Fruit fly (Drosophila melanogaster) whole organism, embryonic: ENCODE measurements around the gene heix.

Experiments used
- CG11085 ChIP-seq: fragments of 200-800 bp; sonication (Bioruptor generic); IDR thresholded peaks from 2 replicates; pipeline ENCODE4 v1.3.6; 2022; ENCODE audit warnings: missing biosample characterization, missing genetic modification characterization
- CG13296 ChIP-seq: fragments of 200-800 bp; sonication (Bioruptor generic); optimal IDR thresholded peaks from 3 replicates; lab custom pipeline; 2018; ENCODE audit warnings: missing biosample characterization, mild to moderate bottlenecking, missing genetic modification characterization
- CG1602 ChIP-seq: fragments of 200-800 bp; sonication (Bioruptor generic); optimal IDR thresholded peaks from 3 replicates; lab custom pipeline; 2016; ENCODE audit warnings: missing biosample characterization, missing genetic modification characterization
- CG17568 ChIP-seq: fragments of 200-800 bp; sonication (Bioruptor generic); optimal IDR thresholded peaks from 2 replicates; lab custom pipeline; 2018; ENCODE audit warnings: missing biosample characterization, mild to moderate bottlenecking, missing genetic modification characterization, moderate library complexity
- CG17912 ChIP-seq: fragments of 200-800 bp; sonication (Bioruptor generic); optimal IDR thresholded peaks from 2 replicates; lab custom pipeline; 2018; ENCODE audit warnings: missing biosample characterization, mild to moderate bottlenecking, missing genetic modification characterization
- CG1792 ChIP-seq: fragments of 200-800 bp; sonication (Bioruptor generic); optimal IDR thresholded peaks from 2 replicates; lab custom pipeline; 2016; ENCODE audit warnings: missing biosample characterization, missing genetic modification characterization
- CG1832 ChIP-seq: fragments of 200-800 bp; sonication (Bioruptor generic); optimal IDR thresholded peaks from 2 replicates; lab custom pipeline; 2017; ENCODE audit warnings: missing biosample characterization, mild to moderate bottlenecking, missing genetic modification characterization, inconsistent platforms
- CG2120 ChIP-seq: fragments of 200-800 bp; sonication (Bioruptor generic); optimal IDR thresholded peaks from 3 replicates; lab custom pipeline; 2016; ENCODE audit warnings: missing biosample characterization, missing genetic modification characterization
- CG2129 ChIP-seq: fragments of 200-800 bp; sonication (Bioruptor generic); IDR thresholded peaks from 2 replicates; pipeline ENCODE4 v1.3.6; 2022; ENCODE audit warnings: missing biosample characterization, missing genetic modification characterization; ENCODE audit not compliant: partially characterized antibody
- CG33213 ChIP-seq: fragments of 200-800 bp; sonication (Bioruptor generic); optimal IDR thresholded peaks from 3 replicates; lab custom pipeline; 2016; ENCODE audit warnings: missing biosample characterization, missing genetic modification characterization
- CG34224 ChIP-seq: fragments of 200-800 bp; sonication (Bioruptor generic); IDR thresholded peaks from 3 replicates; pipeline ENCODE4 v1.3.6; 2022; ENCODE audit warnings: missing biosample characterization, missing genetic modification characterization; ENCODE audit not compliant: partially characterized antibody
- CG3847 ChIP-seq: fragments of 200-800 bp; sonication (Bioruptor generic); IDR thresholded peaks from 2 replicates; pipeline ENCODE4 v1.3.6; 2022; ENCODE audit warnings: missing biosample characterization, missing genetic modification characterization
- CG4328 ChIP-seq: fragments of 200-800 bp; sonication (Bioruptor generic); optimal IDR thresholded peaks from 3 replicates; lab custom pipeline; 2017; ENCODE audit warnings: missing biosample characterization, missing genetic modification reagents, missing genetic modification characterization
- CG4404 ChIP-seq: fragments of 200-800 bp; sonication (Bioruptor generic); IDR thresholded peaks from 2 replicates; pipeline ENCODE4 v1.3.6; 2022; ENCODE audit warnings: missing biosample characterization, missing genetic modification characterization
- CG7357 ChIP-seq: fragments of 200-800 bp; sonication (Bioruptor generic); IDR thresholded peaks from 3 replicates; pipeline ENCODE4 v1.3.6; 2022; ENCODE audit warnings: missing biosample characterization, missing genetic modification characterization
- CG8089 ChIP-seq: fragments of 200-800 bp; sonication (Bioruptor generic); optimal IDR thresholded peaks from 3 replicates; lab custom pipeline; 2016; ENCODE audit warnings: missing biosample characterization, missing genetic modification characterization
- CG8924 ChIP-seq: fragments of 200-800 bp; optimal IDR thresholded peaks from 3 replicates; lab custom pipeline; 2019; ENCODE audit warnings: missing biosample characterization, mild to moderate bottlenecking, missing genetic modification characterization, moderate library complexity
- CG8944 ChIP-seq: fragments of 200-800 bp; sonication (Bioruptor generic); optimal IDR thresholded peaks from 3 replicates; lab custom pipeline; 2016; ENCODE audit warnings: missing biosample characterization, missing genetic modification characterization
- Dek ChIP-seq: fragments of 200-800 bp; sonication (Bioruptor generic); optimal IDR thresholded peaks from 3 replicates; lab custom pipeline; 2019; ENCODE audit warnings: missing biosample characterization, mild to moderate bottlenecking, missing genetic modification characterization, moderate library complexity
- Dip3 ChIP-seq: fragments of 200-800 bp; sonication (Bioruptor generic); optimal IDR thresholded peaks from 3 replicates; lab custom pipeline; 2016; ENCODE audit warnings: missing biosample characterization, missing genetic modification characterization
- Doc2 ChIP-seq: fragments of 200-800 bp; sonication (Bioruptor generic); IDR thresholded peaks from 2 replicates; pipeline ENCODE4 v1.3.6; 2022; ENCODE audit warnings: missing biosample characterization, missing genetic modification characterization
- Fer2 ChIP-seq: fragments of 200-800 bp; sonication (Bioruptor generic); optimal IDR thresholded peaks from 2 replicates; lab custom pipeline; 2018; ENCODE audit warnings: missing biosample characterization, mild to moderate bottlenecking, missing genetic modification characterization, moderate library complexity
- Gug ChIP-seq: fragments of 200-800 bp; sonication (Bioruptor generic); IDR thresholded peaks from 4 replicates; pipeline ENCODE4 v1.3.6; 2022; ENCODE audit warnings: missing biosample characterization, missing genetic modification characterization
- Nf-YC ChIP-seq: fragments of 200-800 bp; optimal IDR thresholded peaks from 3 replicates; lab custom pipeline; 2019; ENCODE audit warnings: missing biosample characterization, mild to moderate bottlenecking, missing genetic modification characterization, moderate library complexity
- NfI ChIP-seq: fragments of 200-800 bp; sonication (Bioruptor generic); optimal IDR thresholded peaks from 3 replicates; lab custom pipeline; 2018; ENCODE audit warnings: missing biosample characterization, mild to moderate bottlenecking, missing genetic modification characterization, moderate library complexity
- Poxn ChIP-seq: fragments of 200-800 bp; sonication (Bioruptor generic); IDR thresholded peaks from 2 replicates; pipeline ENCODE4 v1.3.6; 2022; ENCODE audit warnings: missing biosample characterization, missing genetic modification characterization
- ac ChIP-seq: fragments of 200-800 bp; sonication (Bioruptor generic); optimal IDR thresholded peaks from 3 replicates; lab custom pipeline; 2017; ENCODE audit warnings: missing biosample characterization, mild to moderate bottlenecking, missing genetic modification characterization
- az2 ChIP-seq: fragments of 200-800 bp; sonication (Bioruptor generic); optimal IDR thresholded peaks from 3 replicates; lab custom pipeline; 2016; ENCODE audit warnings: missing biosample characterization, missing genetic modification characterization
- bigmax ChIP-seq: fragments of 200-800 bp; sonication (Bioruptor generic); optimal IDR thresholded peaks from 2 replicates; lab custom pipeline; 2018; ENCODE audit warnings: missing biosample characterization, mild to moderate bottlenecking, missing genetic modification characterization
- dati ChIP-seq: fragments of 200-800 bp; sonication (Bioruptor generic); IDR thresholded peaks from 2 replicates; pipeline ENCODE4 v1.3.6; 2022; ENCODE audit warnings: missing biosample characterization, missing genetic modification characterization
- disco-r ChIP-seq: fragments of 200-800 bp; sonication (Bioruptor generic); optimal IDR thresholded peaks from 2 replicates; lab custom pipeline; 2016; ENCODE audit warnings: missing biosample characterization, missing genetic modification characterization
- gem ChIP-seq: fragments of 200-800 bp; sonication (Bioruptor generic); optimal IDR thresholded peaks from 2 replicates; lab custom pipeline; 2019; ENCODE audit warnings: missing biosample characterization, mild to moderate bottlenecking, missing genetic modification characterization, moderate library complexity
- grau ChIP-seq: fragments of 200-800 bp; optimal IDR thresholded peaks from 3 replicates; lab custom pipeline; 2019; ENCODE audit warnings: missing biosample characterization, mild to moderate bottlenecking, missing genetic modification characterization, moderate library complexity
- grn ChIP-seq: fragments of 200-800 bp; sonication (Bioruptor generic); optimal IDR thresholded peaks from 3 replicates; lab custom pipeline; 2017; ENCODE audit warnings: missing biosample characterization, missing genetic modification characterization
- hth ChIP-seq: fragments of >200 bp; optimal IDR thresholded peaks from 2 replicates; lab custom pipeline; 2017; ENCODE audit warnings: inconsistent platforms
- inv ChIP-seq: fragments of 200-800 bp; sonication (Bioruptor generic); IDR thresholded peaks from 2 replicates; pipeline ENCODE4 v1.3.6; 2022; ENCODE audit warnings: missing biosample characterization, missing genetic modification characterization; ENCODE audit not compliant: partially characterized antibody
- jing ChIP-seq: fragments of 200-800 bp; sonication (Bioruptor generic); optimal IDR thresholded peaks from 2 replicates; lab custom pipeline; 2018; ENCODE audit warnings: missing biosample characterization, mild to moderate bottlenecking, missing genetic modification characterization
- maf-S ChIP-seq: fragments of 200-800 bp; sonication (Bioruptor generic); optimal IDR thresholded peaks from 2 replicates; lab custom pipeline; 2016; ENCODE audit warnings: missing biosample characterization, missing genetic modification characterization
- nerfin-2 ChIP-seq: fragments of 200-800 bp; sonication (Bioruptor generic); IDR thresholded peaks from 2 replicates; pipeline ENCODE4 v1.3.6; 2022; ENCODE audit warnings: missing biosample characterization, missing genetic modification characterization; ENCODE audit not compliant: partially characterized antibody
- phol ChIP-seq: fragments of 200-800 bp; sonication (Bioruptor generic); optimal IDR thresholded peaks from 3 replicates; lab custom pipeline; 2018; ENCODE audit warnings: missing biosample characterization, mild to moderate bottlenecking, missing genetic modification characterization, moderate library complexity
- psq ChIP-seq: fragments of 200-800 bp; sonication (Bioruptor generic); optimal IDR thresholded peaks from 2 replicates; lab custom pipeline; 2017; ENCODE audit warnings: missing biosample characterization, missing genetic modification characterization
- rib ChIP-seq: fragments of 200-800 bp; sonication (Bioruptor generic); IDR thresholded peaks from 2 replicates; pipeline ENCODE4 v1.3.6; 2022; ENCODE audit warnings: missing biosample characterization, missing genetic modification characterization
- ro ChIP-seq: fragments of 200-800 bp; sonication (Bioruptor generic); IDR thresholded peaks from 2 replicates; pipeline ENCODE4 v1.3.6; 2022; ENCODE audit warnings: missing biosample characterization, missing genetic modification characterization
- schlank ChIP-seq: fragments of 200-800 bp; sonication (Bioruptor generic); optimal IDR thresholded peaks from 2 replicates; lab custom pipeline; 2018; ENCODE audit warnings: missing biosample characterization, mild to moderate bottlenecking, missing genetic modification characterization
- sna ChIP-seq: fragments of 200-800 bp; sonication (Bioruptor generic); IDR thresholded peaks from 2 replicates; pipeline ENCODE4 v1.3.6; 2022; ENCODE audit warnings: missing biosample characterization, missing genetic modification characterization; ENCODE audit not compliant: partially characterized antibody
- sqz ChIP-seq: fragments of 200-800 bp; sonication (Bioruptor generic); optimal IDR thresholded peaks from 3 replicates; lab custom pipeline; 2018; ENCODE audit warnings: missing biosample characterization, mild to moderate bottlenecking, missing genetic modification characterization
- ssp ChIP-seq: fragments of 200-800 bp; sonication (Bioruptor generic); IDR thresholded peaks from 2 replicates; pipeline ENCODE4 v1.3.6; 2022; ENCODE audit warnings: missing biosample characterization, missing genetic modification characterization
- tio ChIP-seq: fragments of 200-800 bp; sonication (Bioruptor generic); optimal IDR thresholded peaks from 2 replicates; lab custom pipeline; 2017; ENCODE audit warnings: missing biosample characterization, missing genetic modification characterization, inconsistent platforms
- tll ChIP-seq, 2 experiments: fragments of 200-800 bp in 1 of 2; fragments of >200 bp in 1 of 2; sonication (Bioruptor generic) in 1 of 2; optimal IDR thresholded peaks; 2 replicates each; lab custom pipeline; 2017 to 2019; ENCODE audit warnings: missing biosample characterization in 2 of 2, missing genetic modification characterization in 2 of 2, mild to moderate bottlenecking in 1 of 2, moderate library complexity in 1 of 2
- wdn ChIP-seq: fragments of 200-800 bp; sonication (Bioruptor generic); IDR thresholded peaks from 2 replicates; pipeline ENCODE4 v1.3.6; 2022; ENCODE audit warnings: missing biosample characterization, missing genetic modification characterization

heix gene

DNA sequence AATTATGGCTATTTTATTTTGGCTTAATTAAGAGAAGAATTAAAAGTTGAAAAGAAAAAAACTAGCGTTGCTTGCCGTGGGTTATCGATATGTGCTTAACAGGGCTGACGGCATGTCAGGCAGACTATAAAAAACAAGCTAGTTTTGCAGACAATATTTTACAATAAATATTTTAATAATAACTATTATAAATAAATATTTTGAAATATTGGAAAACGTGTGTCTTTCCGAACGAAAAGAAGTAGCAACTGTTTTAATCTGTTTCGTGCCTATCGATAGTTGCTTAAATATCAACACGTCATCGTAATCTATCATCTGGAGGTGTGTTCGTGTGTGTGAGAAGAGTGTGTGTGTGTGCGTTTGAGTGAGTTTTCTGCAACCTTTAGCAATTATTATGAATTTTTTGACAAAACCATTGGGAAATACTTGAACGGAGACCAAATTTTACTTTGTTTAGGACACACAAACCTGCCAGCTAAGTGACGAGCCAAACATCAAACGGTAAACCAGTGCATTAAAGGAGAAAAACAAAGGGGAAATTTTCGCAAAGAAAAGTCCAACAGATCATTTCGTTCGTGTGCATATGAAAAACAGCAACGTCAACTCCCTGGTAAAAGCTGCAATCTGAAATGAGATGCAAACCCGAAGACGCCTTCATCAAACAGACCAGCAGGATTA is 7.5 kb upstream of the heix start, which contains the start of the genes CG5861 and Syx5 (continued):
- no peak for TF ChIP-seq CG1792 (GFP tag; lab: Kevin White, UChicago)
- TF ChIP-seq psq (GFP tag; lab: Kevin White, UChicago) = no peak
- TF ChIP-seq CG2120 = peak; percentile 63
- peak; percentile 64 for TF ChIP-seq CG11085 (GFP tag; lab: Robert Waterston, UW)
- TF ChIP-seq Poxn = no peak
- TF ChIP-seq tll (GFP tag; optimal IDR thresholded peaks at IDR 0.05; lab: Kevin White, UChicago) = no peak
- TF ChIP-seq CG13296 (GFP tag; lab: Kevin White, UChicago) = peak; percentile 63
- TF ChIP-seq Dek (tag; lab: Kevin White, UChicago) = no peak
- no peak for TF ChIP-seq CG1832 (GFP tag; lab: Kevin White, UChicago)
- peak; percentile 75 for TF ChIP-seq Nf-YC (tag; lab: Kevin White, UChicago)
- no peak for TF ChIP-seq rib (GFP tag; lab: Robert Waterston, UW)
- TF ChIP-seq bigmax (GFP tag; lab: Kevin White, UChicago) = no peak
- TF ChIP-seq ro (GFP tag; lab: Robert Waterston, UW) = no peak
- no peak for TF ChIP-seq Dip3
- 0 out of 2 replicates have a peak, but pooled peaks have one; percentile 25 for TF ChIP-seq CG4404 (GFP tag; lab: Robert Waterston, UW)
- TF ChIP-seq NfI = peak; percentile 72
- peak; percentile 89 for TF ChIP-seq grn (GFP tag; lab: Kevin White, UChicago)
- TF ChIP-seq CG8089 = no peak
- TF ChIP-seq disco-r = no peak
- no peak for TF ChIP-seq hth (lab: Kevin White, UChicago)
- TF ChIP-seq CG33213 (GFP tag; lab: Kevin White, UChicago) = no peak
- TF ChIP-seq CG17912 (GFP tag; lab: Kevin White, UChicago) = peak; percentile 22
- TF ChIP-seq CG34224 (GFP tag; lab: Robert Waterston, UW) = peak; percentile 92
- TF ChIP-seq phol = peak; percentile 70
- TF ChIP-seq jing (GFP tag; lab: Kevin White, UChicago) = no peak
- peak; percentile 10 for TF ChIP-seq CG17568 (GFP tag; lab: Kevin White, UChicago)
- TF ChIP-seq Gug (GFP tag; lab: Robert Waterston, UW) = peak; percentile 60; the same call in 2 of the 4 replicates
- no peak for TF ChIP-seq schlank (tag; lab: Kevin White, UChicago)
- TF ChIP-seq CG7357 (GFP tag; lab: Robert Waterston, UW) = 0 out of 3 replicates have a peak, but pooled peaks have one; percentile 16
- TF ChIP-seq CG8924 (tag; lab: Kevin White, UChicago) = peak; percentile 79
- peak; percentile 53 for TF ChIP-seq az2 (GFP tag; lab: Kevin White, UChicago)
- TF ChIP-seq sqz = peak; percentile 88
- peak; percentile 76 for TF ChIP-seq gem (tag; lab: Kevin White, UChicago)
- TF ChIP-seq sna = peak; percentile 95
- TF ChIP-seq CG1602 = no peak
- TF ChIP-seq inv (GFP tag; lab: Robert Waterston, UW) = peak; percentile 84
- TF ChIP-seq ac (GFP tag; lab: Kevin White, UChicago) = no peak
- TF ChIP-seq CG3847 = no peak; the same call in none of the 2 replicates
- TF ChIP-seq CG4328 (GFP tag; lab: Kevin White, UChicago) = peak; percentile 52
- no peak for TF ChIP-seq Doc2 (GFP tag; lab: Robert Waterston, UW)
- TF ChIP-seq nerfin-2 (GFP tag; lab: Robert Waterston, UW) = peak; percentile 77
- 0 out of 2 replicates have a peak, but pooled peaks have one; percentile 28 for TF ChIP-seq ssp
- no peak for TF ChIP-seq maf-S (GFP tag; lab: Kevin White, UChicago)
- TF ChIP-seq Fer2 (tag; lab: Kevin White, UChicago) = peak; percentile 42
- no peak for TF ChIP-seq tio
- TF ChIP-seq wdn (GFP tag; lab: Robert Waterston, UW) = no peak
- no peak for TF ChIP-seq CG8944 (GFP tag; lab: Kevin White, UChicago)
- peak; percentile 74 for TF ChIP-seq grau
- no peak for TF ChIP-seq dati (GFP tag; lab: Robert Waterston, UW)
- TF ChIP-seq CG2129 (GFP tag; lab: Robert Waterston, UW) = peak; percentile 92
